Worm (Caenorhabditis elegans) whole organism, midembryonic: ENCODE measurements around the gene C08F1.12.
"Not testable (repeated sequence)": the region's sequence is repeated elsewhere in the genome, so short reads cannot be mapped to it uniquely, and the experiment has no call there.

Source experiments
- cog-1 ChIP-seq: sonication (generic microtip); optimal IDR thresholded peaks from 2 replicates; lab custom pipeline; 2016; ENCODE audit warnings: missing genetic modification characterization, missing compliant biosample characterization
- flt-1 ChIP-seq: fragments of 200-800 bp; sonication (Bioruptor generic); IDR thresholded peaks from 2 replicates; pipeline ENCODE4 v1.3.6; 2022; ENCODE audit warnings: missing genetic modification characterization, missing compliant biosample characterization
- klf-2 ChIP-seq: fragments of 200-800 bp; sonication (Bioruptor generic); conservative IDR thresholded peaks from 2 replicates; pipeline ENCODE4 v1.3.6; 2022; ENCODE audit warnings: missing genetic modification reagents, missing genetic modification characterization, missing compliant biosample characterization
- med-1 ChIP-seq: sonication (generic microtip); optimal IDR thresholded peaks from 2 replicates; lab custom pipeline; 2017; ENCODE audit warnings: missing genetic modification characterization, mild to moderate bottlenecking, missing compliant biosample characterization, antibody characterized with exemption, missing genetic modification reagents; ENCODE audit not compliant: insufficient read depth
- ref-1 ChIP-seq: fragments of 200-800 bp; sonication (Bioruptor generic); conservative IDR thresholded peaks from 2 replicates; pipeline ENCODE4 v1.3.6; 2022; ENCODE audit warnings: missing genetic modification reagents, missing genetic modification characterization, missing compliant biosample characterization
- tab-1 ChIP-seq: fragments of 200-800 bp; sonication (Bioruptor generic); IDR thresholded peaks from 2 replicates; pipeline ENCODE4 v1.3.6; 2022; ENCODE audit warnings: missing genetic modification characterization, missing compliant biosample characterization
- ztf-23 ChIP-seq: fragments of 200-800 bp; sonication (Bioruptor generic); IDR thresholded peaks from 2 replicates; pipeline ENCODE4 v1.3.6; 2022; ENCODE audit warnings: missing genetic modification reagents, missing genetic modification characterization, missing compliant biosample characterization
- ztf-29 ChIP-seq: fragments of 200-800 bp; sonication (Bioruptor generic); IDR thresholded peaks from 2 replicates; pipeline ENCODE4 v1.3.6; 2022; ENCODE audit warnings: missing genetic modification reagents, missing genetic modification characterization, missing compliant biosample characterization

- TF ChIP-seq ref-1 (GFP tag; lab: Robert Waterston, UW); flt-1 (GFP tag; lab: Robert Waterston, UW); ztf-23; tab-1 (GFP tag; lab: Robert Waterston, UW); ztf-29; klf-2; med-1; cog-1: not testable (repeated sequence)
These were observed 34.9 kb downstream of the C08F1.12 start, which contains the start of gene math-26 for ce11 chrII:1771347-1771746.
